Fruit fly (Drosophila melanogaster) whole organism, prepupa: ENCODE data around the gene yl.

Source experiments
- CG10631 ChIP-seq: fragments of 200-800 bp; sonication (Bioruptor generic); optimal IDR thresholded peaks from 2 replicates; lab custom pipeline; 2016; ENCODE audit warnings: missing biosample characterization, missing genetic modification characterization
- CG11762 ChIP-seq: fragments of 200-800 bp; sonication (Bioruptor generic); optimal IDR thresholded peaks from 3 replicates; lab custom pipeline; 2016; ENCODE audit warnings: missing biosample characterization, missing genetic modification characterization; ENCODE audit not compliant: insufficient read depth
- CG11902 ChIP-seq: fragments of 200-800 bp; sonication (Bioruptor generic); optimal IDR thresholded peaks from 3 replicates; lab custom pipeline; 2016; ENCODE audit warnings: missing biosample characterization, missing genetic modification characterization
- CG15336 ChIP-seq: fragments of 200-800 bp; sonication (Bioruptor generic); IDR thresholded peaks from 2 replicates; pipeline ENCODE4 v1.3.6; 2022; ENCODE audit warnings: missing biosample characterization, missing genetic modification characterization
- CG16779 ChIP-seq: fragments of 200-800 bp; sonication (Bioruptor generic); optimal IDR thresholded peaks from 3 replicates; lab custom pipeline; 2017; ENCODE audit warnings: missing biosample characterization, mild to moderate bottlenecking, missing genetic modification characterization
- CG31627 ChIP-seq: fragments of 200-800 bp; sonication (Bioruptor generic); optimal IDR thresholded peaks from 3 replicates; lab custom pipeline; 2016; ENCODE audit warnings: missing biosample characterization, missing genetic modification characterization
- CG32006 ChIP-seq: fragments of 200-800 bp; sonication (Bioruptor generic); optimal IDR thresholded peaks from 3 replicates; lab custom pipeline; 2017; ENCODE audit warnings: missing biosample characterization, mild to moderate bottlenecking, missing genetic modification characterization
- CG34406 ChIP-seq: fragments of 200-800 bp; sonication (Bioruptor generic); optimal IDR thresholded peaks from 3 replicates; lab custom pipeline; 2016; ENCODE audit warnings: missing biosample characterization, missing genetic modification characterization
- CG3919 ChIP-seq: fragments of 200-800 bp; sonication (Bioruptor generic); optimal IDR thresholded peaks from 3 replicates; lab custom pipeline; 2016; ENCODE audit warnings: missing biosample characterization, missing genetic modification characterization
- CG4318 ChIP-seq: fragments of 200-800 bp; sonication (Bioruptor generic); optimal IDR thresholded peaks from 3 replicates; lab custom pipeline; 2017; ENCODE audit warnings: missing biosample characterization, mild to moderate bottlenecking, missing genetic modification characterization
- CG7368 ChIP-seq: fragments of 200-800 bp; sonication (Bioruptor generic); optimal IDR thresholded peaks from 3 replicates; lab custom pipeline; 2016; ENCODE audit warnings: missing biosample characterization, missing genetic modification characterization
- CG8119 ChIP-seq: fragments of 200-800 bp; sonication (Bioruptor generic); IDR thresholded peaks from 3 replicates; pipeline ENCODE4 v1.3.6; 2022; ENCODE audit warnings: missing biosample characterization, missing genetic modification characterization
- CG8319 ChIP-seq: fragments of 200-800 bp; sonication (Bioruptor generic); optimal IDR thresholded peaks from 3 replicates; lab custom pipeline; 2016; ENCODE audit warnings: missing biosample characterization, missing genetic modification characterization
- CG8632 ChIP-seq: fragments of 200-800 bp; sonication (Bioruptor generic); optimal IDR thresholded peaks from 3 replicates; lab custom pipeline; 2016; ENCODE audit warnings: missing biosample characterization, missing genetic modification characterization
- CG9139 ChIP-seq: fragments of 200-800 bp; sonication (Bioruptor generic); optimal IDR thresholded peaks from 3 replicates; lab custom pipeline; 2017; ENCODE audit warnings: missing biosample characterization, mild to moderate bottlenecking, missing genetic modification characterization
- Eip75B ChIP-seq: fragments of 200-800 bp; sonication (Bioruptor generic); optimal IDR thresholded peaks from 3 replicates; lab custom pipeline; 2016; ENCODE audit warnings: missing biosample characterization, missing genetic modification characterization
- Eip78C ChIP-seq: fragments of 200-800 bp; sonication (Bioruptor generic); peaks from one replicate; lab custom pipeline; 2016; ENCODE audit warnings: missing biosample characterization, missing genetic modification characterization
- Ets21C ChIP-seq: fragments of 200-800 bp; sonication (Bioruptor generic); optimal IDR thresholded peaks from 3 replicates; lab custom pipeline; 2016; ENCODE audit warnings: missing biosample characterization, missing genetic modification characterization
- Gug ChIP-seq: fragments of 200-800 bp; sonication (Bioruptor generic); IDR thresholded peaks from 2 replicates; pipeline ENCODE4 v1.3.6; 2022; ENCODE audit warnings: missing biosample characterization, missing genetic modification characterization
- Hr4 ChIP-seq: fragments of 200-800 bp; sonication (Bioruptor generic); optimal IDR thresholded peaks from 3 replicates; lab custom pipeline; 2016; ENCODE audit warnings: missing biosample characterization, missing genetic modification characterization
- Lpt ChIP-seq: fragments of 200-800 bp; sonication (Bioruptor generic); optimal IDR thresholded peaks from 3 replicates; lab custom pipeline; 2016; ENCODE audit warnings: missing biosample characterization, missing genetic modification characterization
- Met ChIP-seq: fragments of 200-800 bp; sonication (Bioruptor generic); optimal IDR thresholded peaks from 3 replicates; lab custom pipeline; 2016; ENCODE audit warnings: missing biosample characterization, missing genetic modification characterization
- OdsH ChIP-seq: fragments of 200-800 bp; sonication (Bioruptor generic); optimal IDR thresholded peaks from 3 replicates; lab custom pipeline; 2016; ENCODE audit warnings: missing biosample characterization, missing genetic modification characterization
- Smox ChIP-seq: fragments of 200-800 bp; sonication (Bioruptor generic); optimal IDR thresholded peaks from 3 replicates; lab custom pipeline; 2016; ENCODE audit warnings: missing biosample characterization, missing genetic modification characterization
- Sox102F ChIP-seq: fragments of 200-800 bp; sonication (Bioruptor generic); optimal IDR thresholded peaks from 2 replicates; lab custom pipeline; 2016; ENCODE audit warnings: missing biosample characterization, mild to moderate bottlenecking, missing genetic modification characterization
- dac ChIP-seq: fragments of 200-800 bp; sonication (Bioruptor generic); optimal IDR thresholded peaks from 2 replicates; lab custom pipeline; 2017; ENCODE audit warnings: missing biosample characterization, mild to moderate bottlenecking, missing genetic modification characterization
- dsx ChIP-seq: fragments of 200-800 bp; optimal IDR thresholded peaks from 3 replicates; lab custom pipeline; 2019; ENCODE audit warnings: missing biosample characterization, mild to moderate bottlenecking, missing genetic modification characterization, moderate library complexity; ENCODE audit not compliant: poor library complexity, severe bottlenecking
- eg ChIP-seq: fragments of 200-800 bp; sonication (Bioruptor generic); IDR thresholded peaks from 3 replicates; pipeline ENCODE4 v1.3.6; 2022; ENCODE audit warnings: missing biosample characterization, missing genetic modification characterization
- esn ChIP-seq: fragments of 200-800 bp; sonication (Bioruptor generic); optimal IDR thresholded peaks from 2 replicates; lab custom pipeline; 2016; ENCODE audit warnings: missing biosample characterization, mild to moderate bottlenecking, missing genetic modification characterization, moderate library complexity
- fd59A ChIP-seq: fragments of 200-800 bp; sonication (Bioruptor generic); optimal IDR thresholded peaks from 2 replicates; lab custom pipeline; 2017; ENCODE audit warnings: missing biosample characterization, mild to moderate bottlenecking, missing genetic modification characterization, missing genetic modification reagents
- fd85E ChIP-seq: fragments of 200-800 bp; sonication (Bioruptor generic); optimal IDR thresholded peaks from 3 replicates; lab custom pipeline; 2016; ENCODE audit warnings: missing biosample characterization, missing genetic modification characterization
- fkh ChIP-seq: fragments of 200-800 bp; sonication (Bioruptor generic); optimal IDR thresholded peaks from 3 replicates; lab custom pipeline; 2017; ENCODE audit warnings: missing biosample characterization, mild to moderate bottlenecking, missing genetic modification characterization, moderate library complexity
- lz ChIP-seq: fragments of 200-800 bp; sonication (Bioruptor generic); optimal IDR thresholded peaks from 3 replicates; lab custom pipeline; 2016; ENCODE audit warnings: missing biosample characterization, missing genetic modification characterization
- net ChIP-seq: fragments of 200-800 bp; sonication (Bioruptor generic); optimal IDR thresholded peaks from 3 replicates; lab custom pipeline; 2016; ENCODE audit warnings: missing biosample characterization, missing genetic modification characterization
- pdm3 ChIP-seq: fragments of 200-800 bp; sonication (Bioruptor generic); optimal IDR thresholded peaks from 3 replicates; lab custom pipeline; 2016; ENCODE audit warnings: missing biosample characterization, missing genetic modification characterization
- ss ChIP-seq, 2 experiments: fragments of 200-800 bp; sonication (Bioruptor generic); optimal IDR thresholded peaks; 2 replicates in 1 of 2; 3 replicates in 1 of 2; lab custom pipeline; 2017 to 2018; ENCODE audit warnings: mild to moderate bottlenecking in 2 of 2, missing biosample characterization in 2 of 2, missing genetic modification characterization in 2 of 2, moderate library complexity in 1 of 2
- svp ChIP-seq: fragments of 200-800 bp; sonication (Bioruptor generic); peaks from one replicate; lab custom pipeline; 2016; ENCODE audit warnings: missing biosample characterization, missing genetic modification characterization
- vri ChIP-seq: fragments of 200-800 bp; sonication (Bioruptor generic); optimal IDR thresholded peaks from 3 replicates; lab custom pipeline; 2016; ENCODE audit warnings: missing biosample characterization, mild to moderate bottlenecking, missing genetic modification characterization

yl gene

dm6 chrX:14169068-14169642 is 23.9 kb upstream of the yl start, which contains the start of gene CG12480:
Gene CG12480, plus strand, starts transcription at chrX:14169592.
- TF ChIP-seq Met (GFP tag; lab: Kevin White, UChicago) (no peak), esn (GFP tag; lab: Kevin White, UChicago) (no peak), fd85E (no peak), CG11902 (no peak), Ets21C (GFP tag; lab: Kevin White, UChicago) (no peak), CG8119 (GFP tag; lab: Robert Waterston, UW) (no peak), pdm3 (GFP tag; lab: Kevin White, UChicago) (no peak), CG9139 (no peak), eg (GFP tag; lab: Robert Waterston, UW) (peak; percentile 52; the same call in 1 of the 3 replicates), CG32006 (peak; percentile 17), OdsH (peak; percentile 3), dac (GFP tag; lab: Kevin White, UChicago) (no peak), dsx (GFP tag; lab: Kevin White, UChicago) (no peak), Eip78C (GFP tag; lab: Kevin White, UChicago) (peak; percentile 43), net (no peak), CG3919 (GFP tag; lab: Kevin White, UChicago) (peak; percentile 7), CG15336 (no peak), CG10631 (GFP tag; lab: Kevin White, UChicago) (no peak), fkh (GFP tag; lab: Kevin White, UChicago) (no peak), svp (GFP tag; lab: Kevin White, UChicago) (peak; percentile 44), vri (GFP tag; lab: Kevin White, UChicago) (no peak), Lpt (GFP tag; lab: Kevin White, UChicago) (no peak)
- TF ChIP-seq, all 60 proteins: peak for 6

dm6 chrX:14172524-14172923 is 20.5 kb upstream of the yl start, which contains the start of gene betaNACtes1:
Gene betaNACtes1, minus strand, starts transcription at chrX:14172624.
- TF ChIP-seq CG34406 (no peak), Smox (GFP tag; lab: Kevin White, UChicago) (no peak), fd85E (no peak), CG31627 (GFP tag; lab: Kevin White, UChicago) (no peak)

dm6 chrX:14173654-14174053 is 19.4 kb upstream of the yl start:
- TF ChIP-seq CG11762 (GFP tag; lab: Kevin White, UChicago), result no peak
- TF ChIP-seq, all 60 proteins: peak for 0

DNA sequence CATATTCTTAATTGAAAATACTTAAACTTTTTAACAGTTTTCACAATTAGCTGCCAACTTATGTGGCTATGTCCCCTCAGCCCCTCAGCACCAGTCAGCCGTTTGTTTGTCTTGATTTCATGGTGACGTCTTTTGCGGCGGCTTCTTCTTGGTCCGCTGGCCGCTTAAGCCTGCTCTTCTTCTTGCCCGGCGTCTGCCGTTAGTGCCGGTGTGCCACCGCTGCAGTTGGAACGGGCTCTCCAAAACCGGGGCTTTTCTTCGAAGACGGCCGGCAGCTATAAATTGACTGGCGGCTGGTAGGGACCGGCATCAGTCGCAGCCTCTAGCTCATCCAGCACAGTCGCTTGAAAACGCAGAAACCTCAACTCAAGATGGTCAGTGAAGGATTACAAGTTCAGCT is 18.6 kb upstream of the yl start, which contains the start of gene CG1368:
TSS of gene CG1368 (plus strand) at position 301 of the 400 bp plus-strand sequence.
- TF ChIP-seq Gug (GFP tag; lab: Robert Waterston, UW) (no peak), esn (GFP tag; lab: Kevin White, UChicago) (no peak), CG10631 (GFP tag; lab: Kevin White, UChicago) (no peak), CG16779 (no peak), dsx (GFP tag; lab: Kevin White, UChicago) (no peak), svp (GFP tag; lab: Kevin White, UChicago) (no peak), CG31627 (GFP tag; lab: Kevin White, UChicago) (no peak), ss (GFP tag; optimal IDR thresholded peaks at IDR 0.05; lab: Kevin White, UChicago) (no peak), CG4318 (GFP tag; lab: Kevin White, UChicago) (no peak), CG11762 (GFP tag; lab: Kevin White, UChicago) (no peak)

dm6 chrX:14175663-14176062 is 17.4 kb upstream of the yl start:
- TF ChIP-seq CG7368 (GFP tag; lab: Kevin White, UChicago) (no peak), Lpt (GFP tag; lab: Kevin White, UChicago) (no peak), Sox102F (GFP tag; lab: Kevin White, UChicago) (no peak), lz (GFP tag; lab: Kevin White, UChicago) (no peak), dac (GFP tag; lab: Kevin White, UChicago) (no peak), CG8632 (GFP tag; lab: Kevin White, UChicago) (no peak), Gug (GFP tag; lab: Robert Waterston, UW) (no peak), Eip75B (no peak), Met (GFP tag; lab: Kevin White, UChicago) (no peak), eg (GFP tag; lab: Robert Waterston, UW) (no peak), CG8319 (no peak), CG16779 (no peak), CG31627 (GFP tag; lab: Kevin White, UChicago) (no peak), Hr4 (GFP tag; lab: Kevin White, UChicago) (no peak), fd59A (no peak), CG11902 (no peak), CG34406 (no peak), CG15336 (no peak)
